Fruit fly (Drosophila melanogaster) whole organism, embryonic: ENCODE measurements around the gene CG13367.

Experiments used
- Bgb ChIP-seq: fragments of 200-800 bp; sonication (Bioruptor generic); IDR thresholded peaks from 2 replicates; pipeline ENCODE4 v1.3.6; 2022; ENCODE audit warnings: missing biosample characterization, missing genetic modification characterization; ENCODE audit not compliant: partially characterized antibody
- CG1024 ChIP-seq: fragments of 200-800 bp; sonication (Bioruptor generic); IDR thresholded peaks from 2 replicates; pipeline ENCODE4 v1.3.6; 2022; ENCODE audit warnings: missing biosample characterization, missing genetic modification characterization
- CG11723 ChIP-seq: fragments of 200-800 bp; sonication (Bioruptor generic); optimal IDR thresholded peaks from 2 replicates; lab custom pipeline; 2017; ENCODE audit warnings: missing biosample characterization, mild to moderate bottlenecking, missing genetic modification characterization
- CG12071 ChIP-seq: fragments of 200-800 bp; sonication (Bioruptor generic); optimal IDR thresholded peaks from 3 replicates; lab custom pipeline; 2018; ENCODE audit warnings: missing biosample characterization, mild to moderate bottlenecking, missing genetic modification characterization
- CG12744 ChIP-seq: fragments of 200-800 bp; sonication (Bioruptor generic); optimal IDR thresholded peaks from 2 replicates; lab custom pipeline; 2016; ENCODE audit warnings: missing biosample characterization, missing genetic modification characterization
- CG13775 ChIP-seq: fragments of 200-800 bp; sonication (Bioruptor generic); optimal IDR thresholded peaks from 3 replicates; lab custom pipeline; 2017; ENCODE audit warnings: missing biosample characterization, mild to moderate bottlenecking, missing genetic modification characterization
- CG14050 ChIP-seq: fragments of 200-800 bp; sonication (Bioruptor generic); IDR thresholded peaks from 3 replicates; pipeline ENCODE4 v1.3.6; 2022; ENCODE audit warnings: missing biosample characterization, missing genetic modification characterization
- CG14441 ChIP-seq: fragments of 200-800 bp; sonication (Bioruptor generic); IDR thresholded peaks from 2 replicates; pipeline ENCODE4 v1.3.6; 2022; ENCODE audit warnings: missing biosample characterization, missing genetic modification characterization
- CG14710 ChIP-seq: fragments of 200-800 bp; sonication (Bioruptor generic); optimal IDR thresholded peaks from 3 replicates; lab custom pipeline; 2019; ENCODE audit warnings: missing biosample characterization, mild to moderate bottlenecking, missing genetic modification characterization, moderate library complexity
- CG1529 ChIP-seq: fragments of 200-800 bp; sonication (Bioruptor generic); optimal IDR thresholded peaks from 3 replicates; lab custom pipeline; 2018; ENCODE audit warnings: missing biosample characterization, missing genetic modification characterization
- CG17612 ChIP-seq: fragments of 200-800 bp; sonication (Bioruptor generic); IDR thresholded peaks from 2 replicates; pipeline ENCODE4 v1.3.6; 2022; ENCODE audit warnings: missing biosample characterization, missing genetic modification characterization
- CG2129 ChIP-seq: fragments of 200-800 bp; sonication (Bioruptor generic); IDR thresholded peaks from 2 replicates; pipeline ENCODE4 v1.3.6; 2022; ENCODE audit warnings: missing biosample characterization, missing genetic modification characterization; ENCODE audit not compliant: partially characterized antibody
- CG30431 ChIP-seq: fragments of 200-800 bp; sonication (Bioruptor generic); optimal IDR thresholded peaks from 2 replicates; lab custom pipeline; 2017; ENCODE audit warnings: missing biosample characterization, missing genetic modification characterization
- CG34224 ChIP-seq: fragments of 200-800 bp; sonication (Bioruptor generic); IDR thresholded peaks from 3 replicates; pipeline ENCODE4 v1.3.6; 2022; ENCODE audit warnings: missing biosample characterization, missing genetic modification characterization; ENCODE audit not compliant: partially characterized antibody
- CG34376 ChIP-seq: fragments of 200-800 bp; sonication (Bioruptor generic); optimal IDR thresholded peaks from 2 replicates; lab custom pipeline; 2018; ENCODE audit warnings: missing biosample characterization, mild to moderate bottlenecking, missing genetic modification characterization
- CG6813 ChIP-seq: fragments of 200-800 bp; sonication (Bioruptor generic); optimal IDR thresholded peaks from 2 replicates; lab custom pipeline; 2017; ENCODE audit warnings: missing biosample characterization, missing genetic modification characterization, mild to moderate bottlenecking, moderate library complexity, missing genetic modification reagents
- CG7271 ChIP-seq: fragments of 200-800 bp; sonication (Bioruptor generic); optimal IDR thresholded peaks from 2 replicates; lab custom pipeline; 2018; ENCODE audit warnings: missing biosample characterization, mild to moderate bottlenecking, missing genetic modification characterization, moderate library complexity
- CG7928 ChIP-seq: fragments of 200-800 bp; sonication (Bioruptor generic); optimal IDR thresholded peaks from 2 replicates; lab custom pipeline; 2017; ENCODE audit warnings: missing biosample characterization, mild to moderate bottlenecking, missing genetic modification characterization
- CG8089 ChIP-seq: fragments of 200-800 bp; sonication (Bioruptor generic); optimal IDR thresholded peaks from 3 replicates; lab custom pipeline; 2016; ENCODE audit warnings: missing biosample characterization, missing genetic modification characterization
- CG9797 ChIP-seq: fragments of 200-800 bp; sonication (Bioruptor generic); optimal IDR thresholded peaks from 3 replicates; lab custom pipeline; 2018; ENCODE audit warnings: missing biosample characterization, mild to moderate bottlenecking, missing genetic modification characterization
- CG9817 ChIP-seq: fragments of 200-800 bp; sonication (Bioruptor generic); optimal IDR thresholded peaks from 2 replicates; lab custom pipeline; 2018; ENCODE audit warnings: missing biosample characterization, mild to moderate bottlenecking, missing genetic modification characterization, moderate library complexity
- CG9932 ChIP-seq: fragments of 200-800 bp; sonication (Bioruptor generic); IDR thresholded peaks from 2 replicates; pipeline ENCODE4 v1.3.6; 2022; ENCODE audit warnings: missing biosample characterization, missing genetic modification characterization
- CTCF ChIP-seq: fragments of 200-800 bp; sonication (Bioruptor generic); optimal IDR thresholded peaks from 2 replicates; lab custom pipeline; 2017; ENCODE audit warnings: missing biosample characterization, mild to moderate bottlenecking, missing genetic modification characterization, moderate library complexity
- Dad ChIP-seq: fragments of 200-800 bp; sonication (Bioruptor generic); optimal IDR thresholded peaks from 3 replicates; lab custom pipeline; 2016; ENCODE audit warnings: missing biosample characterization, missing genetic modification characterization
- Dp ChIP-seq: fragments of 200-800 bp; sonication (Bioruptor generic); optimal IDR thresholded peaks from 2 replicates; lab custom pipeline; 2018; ENCODE audit warnings: missing biosample characterization, mild to moderate bottlenecking, missing genetic modification characterization, moderate library complexity
- H15 ChIP-seq: fragments of 200-800 bp; sonication (Bioruptor generic); IDR thresholded peaks from 3 replicates; pipeline ENCODE4 v1.3.6; 2022; ENCODE audit warnings: missing biosample characterization, missing genetic modification characterization
- HmgD ChIP-seq: fragments of 200-800 bp; sonication (Bioruptor generic); optimal IDR thresholded peaks from 3 replicates; lab custom pipeline; 2016; ENCODE audit warnings: missing biosample characterization, missing genetic modification characterization
- Hmr ChIP-seq: fragments of 200-800 bp; sonication (Bioruptor generic); optimal IDR thresholded peaks from 3 replicates; lab custom pipeline; 2017; ENCODE audit warnings: mild to moderate bottlenecking, missing biosample characterization, missing genetic modification reagents, missing genetic modification characterization
- Hr51 ChIP-seq, 2 experiments: fragments of 200-800 bp; sonication (Bioruptor generic); optimal IDR thresholded peaks; 2 replicates in 1 of 2; 3 replicates in 1 of 2; lab custom pipeline; 2016 to 2018; ENCODE audit warnings: missing biosample characterization in 2 of 2, missing genetic modification characterization in 2 of 2, mild to moderate bottlenecking in 1 of 2, moderate library complexity in 1 of 2
- Mad ChIP-seq: fragments of 200-800 bp; sonication (Bioruptor generic); optimal IDR thresholded peaks from 2 replicates; lab custom pipeline; 2016; ENCODE audit warnings: missing biosample characterization, missing genetic modification characterization
- Spps ChIP-seq: fragments of 200-800 bp; sonication (Bioruptor generic); optimal IDR thresholded peaks from 2 replicates; lab custom pipeline; 2018; ENCODE audit warnings: missing biosample characterization, mild to moderate bottlenecking, missing genetic modification characterization
- ac ChIP-seq: fragments of 200-800 bp; sonication (Bioruptor generic); optimal IDR thresholded peaks from 3 replicates; lab custom pipeline; 2017; ENCODE audit warnings: missing biosample characterization, mild to moderate bottlenecking, missing genetic modification characterization
- ato ChIP-seq: fragments of 200-800 bp; sonication (Bioruptor generic); IDR thresholded peaks from 2 replicates; pipeline ENCODE4 v1.3.6; 2022; ENCODE audit warnings: missing biosample characterization, missing genetic modification characterization; ENCODE audit not compliant: partially characterized antibody
- bcd ChIP-seq: fragments of 200-800 bp; sonication (Bioruptor generic); optimal IDR thresholded peaks from 2 replicates; lab custom pipeline; 2017; ENCODE audit warnings: missing biosample characterization, mild to moderate bottlenecking, missing genetic modification characterization
- ci ChIP-seq: fragments of 200-800 bp; sonication (Bioruptor generic); IDR thresholded peaks from 3 replicates; pipeline ENCODE4 v1.3.6; 2022; ENCODE audit warnings: missing biosample characterization, missing genetic modification characterization
- crp ChIP-seq, 2 experiments: fragments of 200-800 bp; sonication (Bioruptor generic); optimal IDR thresholded peaks; 2 replicates in 1 of 2; 3 replicates in 1 of 2; lab custom pipeline; 2017; ENCODE audit warnings: missing biosample characterization in 2 of 2, missing genetic modification characterization in 2 of 2, mild to moderate bottlenecking in 1 of 2, moderate library complexity in 1 of 2
- da ChIP-seq: fragments of 200-800 bp; sonication (Bioruptor generic); optimal IDR thresholded peaks from 2 replicates; lab custom pipeline; 2016; ENCODE audit warnings: missing biosample characterization, missing genetic modification characterization
- dmrt11E ChIP-seq: fragments of 200-800 bp; sonication (Bioruptor generic); optimal IDR thresholded peaks from 3 replicates; lab custom pipeline; 2018; ENCODE audit warnings: missing biosample characterization, mild to moderate bottlenecking, missing genetic modification characterization, moderate library complexity
- gsb-n ChIP-seq: fragments of 200-800 bp; sonication (Bioruptor generic); optimal IDR thresholded peaks from 3 replicates; lab custom pipeline; 2018; ENCODE audit warnings: missing biosample characterization, mild to moderate bottlenecking, missing genetic modification characterization
- h ChIP-seq: fragments of >200 bp; optimal IDR thresholded peaks from 2 replicates; lab custom pipeline; 2017
- hbn ChIP-seq: fragments of 200-800 bp; sonication (Bioruptor generic); IDR thresholded peaks from 2 replicates; pipeline ENCODE4 v1.3.6; 2022; ENCODE audit warnings: missing biosample characterization, missing genetic modification characterization; ENCODE audit not compliant: partially characterized antibody
- kah ChIP-seq: fragments of 200-800 bp; sonication (Bioruptor generic); optimal IDR thresholded peaks from 2 replicates; lab custom pipeline; 2018; ENCODE audit warnings: missing biosample characterization, mild to moderate bottlenecking, missing genetic modification characterization
- maf-S ChIP-seq: fragments of 200-800 bp; sonication (Bioruptor generic); optimal IDR thresholded peaks from 2 replicates; lab custom pipeline; 2016; ENCODE audit warnings: missing biosample characterization, missing genetic modification characterization
- mam ChIP-seq: fragments of 200-800 bp; sonication (Bioruptor generic); optimal IDR thresholded peaks from 3 replicates; lab custom pipeline; 2016; ENCODE audit warnings: missing biosample characterization, missing genetic modification characterization
- p53 ChIP-seq: fragments of 200-800 bp; sonication (Bioruptor generic); optimal IDR thresholded peaks from 2 replicates; lab custom pipeline; 2016; ENCODE audit warnings: missing biosample characterization, missing genetic modification characterization
- pros ChIP-seq: fragments of 200-800 bp; sonication (Bioruptor generic); optimal IDR thresholded peaks from 3 replicates; lab custom pipeline; 2019; ENCODE audit warnings: missing biosample characterization, mild to moderate bottlenecking, missing genetic modification characterization, moderate library complexity
- schlank ChIP-seq: fragments of 200-800 bp; sonication (Bioruptor generic); optimal IDR thresholded peaks from 2 replicates; lab custom pipeline; 2018; ENCODE audit warnings: missing biosample characterization, mild to moderate bottlenecking, missing genetic modification characterization
- tll ChIP-seq, 2 experiments: fragments of 200-800 bp in 1 of 2; fragments of >200 bp in 1 of 2; sonication (Bioruptor generic) in 1 of 2; optimal IDR thresholded peaks; 2 replicates each; lab custom pipeline; 2017 to 2019; ENCODE audit warnings: missing biosample characterization in 2 of 2, missing genetic modification characterization in 2 of 2, mild to moderate bottlenecking in 1 of 2, moderate library complexity in 1 of 2
- trem ChIP-seq: fragments of 200-800 bp; optimal IDR thresholded peaks from 3 replicates; lab custom pipeline; 2019; ENCODE audit warnings: missing biosample characterization, mild to moderate bottlenecking, missing genetic modification characterization, moderate library complexity

CG13367 gene

DNA sequence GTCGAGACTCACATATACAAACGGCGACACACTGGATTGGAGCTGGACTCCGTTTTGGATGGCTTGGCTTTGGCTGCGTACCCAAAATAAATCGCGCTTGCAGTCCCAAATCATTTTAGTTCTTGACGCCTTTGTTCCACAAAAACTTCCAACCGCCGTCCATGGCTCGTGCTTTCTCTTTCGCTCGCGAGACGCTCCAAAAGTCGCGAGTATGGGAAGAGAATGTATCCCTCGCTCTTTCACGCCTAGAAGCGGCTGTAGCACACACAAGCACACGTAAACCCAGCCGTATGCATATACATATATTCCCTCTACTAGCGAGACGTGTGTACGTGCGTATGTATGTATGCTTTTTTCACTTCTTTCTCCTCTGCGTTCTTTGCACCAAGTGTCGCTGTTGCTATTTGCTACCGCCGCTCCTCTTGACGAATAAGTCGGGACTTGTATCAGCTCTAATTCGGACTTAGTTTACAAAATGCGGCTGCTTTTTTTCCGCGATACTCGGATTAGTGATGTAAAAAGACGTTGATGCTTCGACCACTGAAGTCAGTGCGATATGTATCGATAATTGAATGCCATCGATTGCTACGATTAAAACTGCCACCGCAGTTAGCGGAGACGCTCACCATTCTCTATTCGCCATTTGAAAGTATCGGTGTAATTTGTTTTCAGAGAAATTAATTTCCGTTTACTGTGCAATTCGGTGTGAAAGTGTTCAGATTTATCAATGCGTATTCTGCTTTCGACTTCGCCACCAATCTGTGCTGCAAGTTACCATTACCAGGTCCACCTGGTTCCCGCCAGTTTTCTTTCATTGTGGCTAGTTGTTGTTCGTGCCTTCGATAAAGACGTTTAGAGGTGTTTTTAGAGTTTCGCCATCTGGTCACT is 11.2 kb downstream of the CG13367 start, which contains the start of the genes Hmt4-20 and SkpA (continued):
- TF ChIP-seq maf-S (GFP tag; lab: Kevin White, UChicago): no peak
- no peak for TF ChIP-seq Hr51 (GFP tag; optimal IDR thresholded peaks at IDR 0.05; lab: Kevin White, UChicago)
- TF ChIP-seq p53 (GFP tag; lab: Kevin White, UChicago): peak; percentile 16
- no peak for TF ChIP-seq CG34376 (GFP tag; lab: Kevin White, UChicago)
- peak; percentile 83 for TF ChIP-seq CG14710
- no peak for TF ChIP-seq CG8089 (GFP tag; lab: Kevin White, UChicago)
- TF ChIP-seq CG1529 (GFP tag; lab: Kevin White, UChicago): no peak
- TF ChIP-seq Mad (GFP tag; lab: Kevin White, UChicago): no peak
- peak; percentile 12 for TF ChIP-seq bcd (GFP tag; lab: Kevin White, UChicago)
- TF ChIP-seq h (lab: Kevin White, UChicago): no peak
- TF ChIP-seq CG14441: no peak
- no peak for TF ChIP-seq schlank (tag; lab: Kevin White, UChicago)
- TF ChIP-seq CG13775 (GFP tag; lab: Kevin White, UChicago): peak; percentile 13
- TF ChIP-seq CG7271 (tag; lab: Kevin White, UChicago): no peak
- TF ChIP-seq Spps (tag; lab: Kevin White, UChicago): no peak
- TF ChIP-seq H15 (GFP tag; lab: Robert Waterston, UW): no peak
- TF ChIP-seq CG1024 (GFP tag; lab: Robert Waterston, UW): no peak
- no peak for TF ChIP-seq crp (GFP tag; optimal IDR thresholded peaks at IDR 0.05; lab: Kevin White, UChicago)
- peak in 1 of 2 experiments; percentile 58 for TF ChIP-seq tll (GFP tag; optimal IDR thresholded peaks at IDR 0.05; lab: Kevin White, UChicago)
- TF ChIP-seq Dp (GFP tag; lab: Kevin White, UChicago): peak; percentile 59
- no peak for TF ChIP-seq CG6813 (GFP tag; lab: Kevin White, UChicago)
- TF ChIP-seq CG2129: peak; percentile 90
- TF ChIP-seq kah: no peak
- peak; percentile 18 for TF ChIP-seq da (GFP tag; lab: Kevin White, UChicago)
- TF ChIP-seq Hmr: peak; percentile 14
- no peak for TF ChIP-seq CG12744 (GFP tag; lab: Kevin White, UChicago)
- TF ChIP-seq ci (GFP tag; lab: Robert Waterston, UW): 0 out of 3 replicates have a peak, but pooled peaks have one; percentile 27
- peak; percentile 6 for TF ChIP-seq HmgD (GFP tag; lab: Kevin White, UChicago)
- TF ChIP-seq trem: peak; percentile 84
- no peak for TF ChIP-seq dmrt11E (tag; lab: Kevin White, UChicago)
- no peak for TF ChIP-seq CG14050 (GFP tag; lab: Robert Waterston, UW)
- TF ChIP-seq mam (GFP tag; lab: Kevin White, UChicago): peak; percentile 15
- TF ChIP-seq ato: peak; percentile 88
- no peak for TF ChIP-seq pros (GFP tag; lab: Kevin White, UChicago)
- no peak for TF ChIP-seq CG7928 (GFP tag; lab: Kevin White, UChicago)
- peak; percentile 53 for TF ChIP-seq CTCF (GFP tag; lab: Kevin White, UChicago)
- TF ChIP-seq CG34224 (GFP tag; lab: Robert Waterston, UW): peak; percentile 78
- peak; percentile 79 for TF ChIP-seq hbn
- TF ChIP-seq CG9797 (GFP tag; lab: Kevin White, UChicago): peak; percentile 92
- TF ChIP-seq CG17612 (GFP tag; lab: Robert Waterston, UW): no peak
- peak; percentile 14 for TF ChIP-seq CG9817 (tag; lab: Kevin White, UChicago)
- TF ChIP-seq ac (GFP tag; lab: Kevin White, UChicago): no peak
- no peak for TF ChIP-seq CG11723 (GFP tag; lab: Kevin White, UChicago)
- TF ChIP-seq gsb-n (tag; lab: Kevin White, UChicago): no peak
- no peak for TF ChIP-seq CG12071
- TF ChIP-seq Bgb (GFP tag; lab: Robert Waterston, UW): peak; percentile 92
- no peak for TF ChIP-seq CG30431 (GFP tag; lab: Kevin White, UChicago)
- peak; percentile 57 for TF ChIP-seq CG9932 (GFP tag; lab: Robert Waterston, UW)
- TF ChIP-seq Dad (GFP tag; lab: Kevin White, UChicago): no peak
